Fruit fly (Drosophila melanogaster) whole organism, prepupa: ENCODE measurements around the gene Agpat2.
A peak's percentile ranks its signal among the peaks of the same experiment; 100 is the strongest.

Experiments used
- CG10631 ChIP-seq: fragments of 200-800 bp; sonication (Bioruptor generic); optimal IDR thresholded peaks from 2 replicates; lab custom pipeline; 2016; ENCODE audit warnings: missing biosample characterization, missing genetic modification characterization
- CG10669 ChIP-seq: fragments of 200-800 bp; sonication (Bioruptor generic); optimal IDR thresholded peaks from 3 replicates; lab custom pipeline; 2018; ENCODE audit warnings: missing biosample characterization, mild to moderate bottlenecking, missing genetic modification characterization, moderate library complexity
- CG16779 ChIP-seq: fragments of 200-800 bp; sonication (Bioruptor generic); optimal IDR thresholded peaks from 3 replicates; lab custom pipeline; 2017; ENCODE audit warnings: missing biosample characterization, mild to moderate bottlenecking, missing genetic modification characterization
- CG3032 ChIP-seq: fragments of 200-800 bp; optimal IDR thresholded peaks from 2 replicates; lab custom pipeline; 2019; ENCODE audit warnings: missing biosample characterization, mild to moderate bottlenecking, missing genetic modification characterization, moderate library complexity
- CG31627 ChIP-seq: fragments of 200-800 bp; sonication (Bioruptor generic); optimal IDR thresholded peaks from 3 replicates; lab custom pipeline; 2016; ENCODE audit warnings: missing biosample characterization, missing genetic modification characterization
- CG32006 ChIP-seq: fragments of 200-800 bp; sonication (Bioruptor generic); optimal IDR thresholded peaks from 3 replicates; lab custom pipeline; 2017; ENCODE audit warnings: missing biosample characterization, mild to moderate bottlenecking, missing genetic modification characterization
- CG3919 ChIP-seq: fragments of 200-800 bp; sonication (Bioruptor generic); optimal IDR thresholded peaks from 3 replicates; lab custom pipeline; 2016; ENCODE audit warnings: missing biosample characterization, missing genetic modification characterization
- CG4318 ChIP-seq: fragments of 200-800 bp; sonication (Bioruptor generic); optimal IDR thresholded peaks from 3 replicates; lab custom pipeline; 2017; ENCODE audit warnings: missing biosample characterization, mild to moderate bottlenecking, missing genetic modification characterization
- CG6163 ChIP-seq: fragments of 200-800 bp; sonication (Bioruptor generic); IDR thresholded peaks from 3 replicates; pipeline ENCODE4 v1.3.6; 2022; ENCODE audit warnings: missing biosample characterization, missing genetic modification characterization
- CG6792 ChIP-seq: fragments of 200-800 bp; sonication (Bioruptor generic); optimal IDR thresholded peaks from 3 replicates; lab custom pipeline; 2016; ENCODE audit warnings: missing biosample characterization, missing genetic modification characterization
- CG7368 ChIP-seq: fragments of 200-800 bp; sonication (Bioruptor generic); optimal IDR thresholded peaks from 3 replicates; lab custom pipeline; 2016; ENCODE audit warnings: missing biosample characterization, missing genetic modification characterization
- CG8119 ChIP-seq: fragments of 200-800 bp; sonication (Bioruptor generic); IDR thresholded peaks from 3 replicates; pipeline ENCODE4 v1.3.6; 2022; ENCODE audit warnings: missing biosample characterization, missing genetic modification characterization
- CG8319 ChIP-seq: fragments of 200-800 bp; sonication (Bioruptor generic); optimal IDR thresholded peaks from 3 replicates; lab custom pipeline; 2016; ENCODE audit warnings: missing biosample characterization, missing genetic modification characterization
- CG8632 ChIP-seq: fragments of 200-800 bp; sonication (Bioruptor generic); optimal IDR thresholded peaks from 3 replicates; lab custom pipeline; 2016; ENCODE audit warnings: missing biosample characterization, missing genetic modification characterization
- Eip75B ChIP-seq: fragments of 200-800 bp; sonication (Bioruptor generic); optimal IDR thresholded peaks from 3 replicates; lab custom pipeline; 2016; ENCODE audit warnings: missing biosample characterization, missing genetic modification characterization
- Eip78C ChIP-seq: fragments of 200-800 bp; sonication (Bioruptor generic); peaks from one replicate; lab custom pipeline; 2016; ENCODE audit warnings: missing biosample characterization, missing genetic modification characterization
- Eip93F ChIP-seq: fragments of 200-800 bp; sonication (Bioruptor generic); optimal IDR thresholded peaks from 2 replicates; lab custom pipeline; 2016; ENCODE audit warnings: missing biosample characterization, mild to moderate bottlenecking, missing genetic modification characterization
- Hr38 ChIP-seq: sonication (Bioruptor generic); optimal IDR thresholded peaks from 2 replicates; lab custom pipeline; 2016; ENCODE audit warnings: missing biosample characterization, missing genetic modification characterization
- Hr39 ChIP-seq: fragments of 200-800 bp; sonication (Bioruptor generic); optimal IDR thresholded peaks from 2 replicates; lab custom pipeline; 2016; ENCODE audit warnings: missing biosample characterization, missing genetic modification characterization
- Lpt ChIP-seq: fragments of 200-800 bp; sonication (Bioruptor generic); optimal IDR thresholded peaks from 3 replicates; lab custom pipeline; 2016; ENCODE audit warnings: missing biosample characterization, missing genetic modification characterization
- Met ChIP-seq: fragments of 200-800 bp; sonication (Bioruptor generic); optimal IDR thresholded peaks from 3 replicates; lab custom pipeline; 2016; ENCODE audit warnings: missing biosample characterization, missing genetic modification characterization
- Sox14 ChIP-seq: fragments of 200-800 bp; sonication (Bioruptor generic); optimal IDR thresholded peaks from 3 replicates; lab custom pipeline; 2016; ENCODE audit warnings: missing biosample characterization, missing genetic modification characterization
- Sox15 ChIP-seq: fragments of 200-800 bp; sonication (Bioruptor generic); optimal IDR thresholded peaks from 3 replicates; lab custom pipeline; 2016; ENCODE audit warnings: missing biosample characterization, missing genetic modification characterization
- acj6 ChIP-seq: fragments of 200-800 bp; sonication (Bioruptor generic); optimal IDR thresholded peaks from 3 replicates; lab custom pipeline; 2016; ENCODE audit warnings: missing biosample characterization, missing genetic modification characterization
- dac ChIP-seq: fragments of 200-800 bp; sonication (Bioruptor generic); optimal IDR thresholded peaks from 2 replicates; lab custom pipeline; 2017; ENCODE audit warnings: missing biosample characterization, mild to moderate bottlenecking, missing genetic modification characterization
- esn ChIP-seq: fragments of 200-800 bp; sonication (Bioruptor generic); optimal IDR thresholded peaks from 2 replicates; lab custom pipeline; 2016; ENCODE audit warnings: missing biosample characterization, mild to moderate bottlenecking, missing genetic modification characterization, moderate library complexity
- fd59A ChIP-seq: fragments of 200-800 bp; sonication (Bioruptor generic); optimal IDR thresholded peaks from 2 replicates; lab custom pipeline; 2017; ENCODE audit warnings: missing biosample characterization, mild to moderate bottlenecking, missing genetic modification characterization, missing genetic modification reagents
- fd85E ChIP-seq: fragments of 200-800 bp; sonication (Bioruptor generic); optimal IDR thresholded peaks from 3 replicates; lab custom pipeline; 2016; ENCODE audit warnings: missing biosample characterization, missing genetic modification characterization
- fkh ChIP-seq: fragments of 200-800 bp; sonication (Bioruptor generic); optimal IDR thresholded peaks from 3 replicates; lab custom pipeline; 2017; ENCODE audit warnings: missing biosample characterization, mild to moderate bottlenecking, missing genetic modification characterization, moderate library complexity
- lz ChIP-seq: fragments of 200-800 bp; sonication (Bioruptor generic); optimal IDR thresholded peaks from 3 replicates; lab custom pipeline; 2016; ENCODE audit warnings: missing biosample characterization, missing genetic modification characterization
- pdm3 ChIP-seq: fragments of 200-800 bp; sonication (Bioruptor generic); optimal IDR thresholded peaks from 3 replicates; lab custom pipeline; 2016; ENCODE audit warnings: missing biosample characterization, missing genetic modification characterization
- salr ChIP-seq, 2 experiments: fragments of 200-800 bp; sonication (Bioruptor generic); optimal IDR thresholded peaks; 3 replicates each; lab custom pipeline; 2016 to 2018; ENCODE audit warnings: missing biosample characterization in 2 of 2, missing genetic modification characterization in 2 of 2, mild to moderate bottlenecking in 1 of 2
- spab ChIP-seq: fragments of 200-800 bp; sonication (Bioruptor generic); optimal IDR thresholded peaks from 2 replicates; lab custom pipeline; 2017; ENCODE audit warnings: missing biosample characterization, mild to moderate bottlenecking, missing genetic modification characterization, missing genetic modification reagents
- ss ChIP-seq, 2 experiments: fragments of 200-800 bp; sonication (Bioruptor generic); optimal IDR thresholded peaks; 2 replicates in 1 of 2; 3 replicates in 1 of 2; lab custom pipeline; 2017 to 2018; ENCODE audit warnings: mild to moderate bottlenecking in 2 of 2, missing biosample characterization in 2 of 2, missing genetic modification characterization in 2 of 2, moderate library complexity in 1 of 2
- topi ChIP-seq: fragments of 200-800 bp; sonication (Bioruptor generic); optimal IDR thresholded peaks from 3 replicates; lab custom pipeline; 2016; ENCODE audit warnings: missing biosample characterization, missing genetic modification characterization
- vri ChIP-seq: fragments of 200-800 bp; sonication (Bioruptor generic); optimal IDR thresholded peaks from 3 replicates; lab custom pipeline; 2016; ENCODE audit warnings: missing biosample characterization, mild to moderate bottlenecking, missing genetic modification characterization

The Agpat2 gene

dm6 chr2L:8449358-8449757, 14.4 kb downstream of the Agpat2 start, which contains the start of gene Aasdh:
Aasdh (minus strand) TSS chr2L:8449576.
- TF ChIP-seq dac (GFP tag; lab: Kevin White, UChicago): no peak
- no peak for TF ChIP-seq CG8632
- TF ChIP-seq CG6163 (GFP tag; lab: Robert Waterston, UW): no peak
- TF ChIP-seq CG3032 (tag; lab: Kevin White, UChicago): no peak
- TF ChIP-seq CG10631: no peak
- no peak for TF ChIP-seq Lpt
- no peak for TF ChIP-seq CG4318 (GFP tag; lab: Kevin White, UChicago)
- no peak for TF ChIP-seq Hr38
- no peak for TF ChIP-seq CG16779
- TF ChIP-seq CG7368: no peak
- no peak for TF ChIP-seq CG6792
- no peak for TF ChIP-seq Met
- no peak for TF ChIP-seq pdm3
- no peak for TF ChIP-seq ss (GFP tag; optimal IDR thresholded peaks at IDR 0.05; lab: Kevin White, UChicago)
- TF ChIP-seq salr (GFP tag; optimal IDR thresholded peaks at IDR 0.05; lab: Kevin White, UChicago): no peak

dm6 chr2L:8442147-8442546, 21.6 kb downstream of the Agpat2 start, which contains the start of gene CG31897:
CG31897 (plus strand) TSS chr2L:8442447.
- TF ChIP-seq Sox15: no peak
- no peak for TF ChIP-seq CG3032 (tag; lab: Kevin White, UChicago)
- TF ChIP-seq Hr39 (GFP tag; lab: Kevin White, UChicago): no peak
- TF ChIP-seq Eip78C (GFP tag; lab: Kevin White, UChicago): no peak
- TF ChIP-seq Sox14 (GFP tag; lab: Kevin White, UChicago): no peak
- no peak for TF ChIP-seq dac (GFP tag; lab: Kevin White, UChicago)
- TF ChIP-seq CG32006 (GFP tag; lab: Kevin White, UChicago): no peak
- TF ChIP-seq Eip75B: no peak
- TF ChIP-seq topi: no peak
- TF ChIP-seq CG31627: no peak
- TF ChIP-seq vri (GFP tag; lab: Kevin White, UChicago): no peak
- no peak for TF ChIP-seq CG10669
- no peak for TF ChIP-seq lz
- no peak for TF ChIP-seq esn (GFP tag; lab: Kevin White, UChicago)
- no peak for TF ChIP-seq CG8632
- no peak for TF ChIP-seq acj6 (GFP tag; lab: Kevin White, UChicago)
- no peak for TF ChIP-seq CG8119
- TF ChIP-seq spab (GFP tag; lab: Kevin White, UChicago): no peak
- TF ChIP-seq Eip93F (GFP tag; lab: Kevin White, UChicago): no peak
- TF ChIP-seq fkh (GFP tag; lab: Kevin White, UChicago): no peak

DNA sequence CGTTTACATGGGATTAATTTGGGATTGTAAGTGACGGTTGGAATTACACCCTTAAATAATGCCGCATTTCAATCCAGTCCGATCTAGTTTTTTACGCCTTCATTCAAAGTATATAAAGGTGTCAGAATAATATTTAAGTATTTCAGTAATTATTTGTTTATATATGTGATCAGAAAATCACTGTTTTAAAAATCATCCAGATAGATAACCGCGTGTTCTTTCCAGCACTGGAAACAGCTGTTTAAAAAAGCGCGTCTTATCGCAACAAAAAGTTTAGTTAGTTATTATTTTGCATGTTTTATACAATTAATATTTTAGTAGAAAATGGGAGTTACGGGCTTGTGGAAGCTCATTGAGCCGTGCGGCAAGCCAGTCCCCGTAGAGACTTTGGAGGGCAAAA, 25.7 kb downstream of the Agpat2 start, which contains the start of gene mus201:
Gene mus201 (plus strand): TSS at position 118 of the 400 bp plus-strand sequence.
- TF ChIP-seq CG8319 (GFP tag; lab: Kevin White, UChicago): no peak
- no peak for TF ChIP-seq Eip75B
- no peak for TF ChIP-seq CG6792
- no peak for TF ChIP-seq fd85E (GFP tag; lab: Kevin White, UChicago)
- no peak for TF ChIP-seq Hr38
- TF ChIP-seq CG16779: no peak
- TF ChIP-seq Sox15: no peak
- no peak for TF ChIP-seq CG8119
- no peak for TF ChIP-seq topi
- TF ChIP-seq Hr39 (GFP tag; lab: Kevin White, UChicago): no peak
- TF ChIP-seq ss (GFP tag; optimal IDR thresholded peaks at IDR 0.05; lab: Kevin White, UChicago): no peak
- TF ChIP-seq CG3032 (tag; lab: Kevin White, UChicago): no peak
- no peak for TF ChIP-seq fd59A (GFP tag; lab: Kevin White, UChicago)

dm6 chr2L:8437176-8437575, 26.6 kb downstream of the Agpat2 start, which contains the start of the genes D12 and Chrac-14:
D12 (minus strand) TSS chr2L:8437365.
Chrac-14 (plus strand) TSS chr2L:8437405.
- TF ChIP-seq fkh (GFP tag; lab: Kevin White, UChicago) (peak; percentile 88), esn (GFP tag; lab: Kevin White, UChicago) (peak; percentile 25), CG3919 (GFP tag; lab: Kevin White, UChicago) (no peak), ss (GFP tag; optimal IDR thresholded peaks at IDR 0.05; lab: Kevin White, UChicago) (no peak), CG6163 (GFP tag; lab: Robert Waterston, UW) (0 out of 3 replicates have a peak, but pooled peaks have one; percentile 27), Eip78C (GFP tag; lab: Kevin White, UChicago) (no peak)
